Fruit fly (Drosophila melanogaster): ENCODE measurements around the gene CG1503.
A peak's percentile ranks its signal among the peaks of the same experiment; 100 is the strongest.

The CG1503 gene

DNA sequence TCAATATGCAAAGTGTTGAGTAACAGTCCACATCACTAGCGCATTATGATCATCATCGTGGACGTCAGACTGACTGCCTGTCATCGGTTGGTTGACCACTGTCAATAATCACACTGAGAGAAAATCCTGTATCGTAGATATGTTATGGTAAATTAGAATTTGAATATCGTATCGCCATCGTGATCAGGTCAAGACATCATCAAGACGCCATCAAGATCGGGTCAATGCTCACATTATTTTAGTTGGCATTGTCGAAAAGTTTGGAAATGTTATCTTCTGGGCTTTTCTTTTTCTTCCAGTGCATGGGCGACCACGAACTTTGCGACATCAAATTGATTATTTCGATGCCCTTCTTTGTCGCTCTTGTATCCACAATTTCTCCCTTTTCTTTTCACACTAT lies 47.2 kb downstream of the CG1503 start (continued):
- TF ChIP-seq stc (GFP tag; IDR thresholded peaks at IDR 0.05) (peak; percentile 89), CG12219 (GFP tag; optimal IDR thresholded peaks at IDR 0.05) (peak; percentile 94), ERR (GFP tag; optimal IDR thresholded peaks at IDR 0.05) (peak; percentile 84), CG32767 (GFP tag; IDR thresholded peaks at IDR 0.05) (peak; percentile 87), kah (GFP tag; optimal IDR thresholded peaks at IDR 0.05) (peak; percentile 78), CG10462 (GFP tag; optimal IDR thresholded peaks at IDR 0.05) (peak; percentile 85), pho (GFP tag; optimal IDR thresholded peaks at IDR 0.05) (peak; percentile 79), CG6683 (GFP tag; optimal IDR thresholded peaks at IDR 0.05) (peak; percentile 66), CG15601 (tag; optimal IDR thresholded peaks at IDR 0.05) (peak; percentile 91), ind (GFP tag; optimal IDR thresholded peaks at IDR 0.05) (peak; percentile 89), Hmx (GFP tag; optimal IDR thresholded peaks at IDR 0.05) (no peak), CG15073 (GFP tag; optimal IDR thresholded peaks at IDR 0.05) (peak; percentile 61), hkb (optimal IDR thresholded peaks at IDR 0.05) (no peak), hkb (GFP tag; IDR thresholded peaks at IDR 0.05) (peak; percentile 89), ara (GFP tag; IDR thresholded peaks at IDR 0.05) (peak; percentile 84), Doc2 (GFP tag; IDR thresholded peaks at IDR 0.05) (0 out of 2 replicates have a peak, but pooled peaks have one; percentile 34), tio (GFP tag; optimal IDR thresholded peaks at IDR 0.05) (peak; percentile 82), CG13424 (tag; optimal IDR thresholded peaks at IDR 0.05) (peak; percentile 90), Doc3 (GFP tag; IDR thresholded peaks at IDR 0.05; ENCODE audit: partially characterized antibody) (no peak), bab2 (GFP tag; optimal IDR thresholded peaks at IDR 0.05) (peak; percentile 93), CG13123 (GFP tag; optimal IDR thresholded peaks at IDR 0.05) (peak; percentile 79), jing (GFP tag; optimal IDR thresholded peaks at IDR 0.05) (peak; percentile 91), CHES-1-like (GFP tag; optimal IDR thresholded peaks at IDR 0.05) (peak; percentile 89), lola (GFP tag; optimal IDR thresholded peaks at IDR 0.05) (peak in 1 of 3 experiments; percentile 90), Scr (GFP tag; IDR thresholded peaks at IDR 0.05; ENCODE audit: partially characterized antibody) (no peak), CG2889 (GFP tag; IDR thresholded peaks at IDR 0.05) (peak; percentile 75), pzg (GFP tag; optimal IDR thresholded peaks at IDR 0.05) (no peak), chm (GFP tag; IDR thresholded peaks at IDR 0.05) (peak; percentile 74; the same call in 1 of the 2 replicates), HHEX (GFP tag; optimal IDR thresholded peaks at IDR 0.05) (peak; percentile 83), tll (GFP tag; optimal IDR thresholded peaks at IDR 0.05) (no peak), CG3163 (GFP tag; optimal IDR thresholded peaks at IDR 0.05) (peak; percentile 75), CG7372 (GFP tag; IDR thresholded peaks at IDR 0.05) (peak; percentile 43), Eip74EF (GFP tag; optimal IDR thresholded peaks at IDR 0.05) (peak in 1 of 2 experiments; percentile 94), phol (tag; optimal IDR thresholded peaks at IDR 0.05) (peak; percentile 92), CG32532 (GFP tag; IDR thresholded peaks at IDR 0.05) (peak; percentile 62), CG14014 (GFP tag; IDR thresholded peaks at IDR 0.05) (peak; percentile 75), yki (optimal IDR thresholded peaks at IDR 0.05) (no peak), CG33213 (GFP tag; optimal IDR thresholded peaks at IDR 0.05) (peak; percentile 88), p53 (GFP tag; optimal IDR thresholded peaks at IDR 0.05) (peak; percentile 80), btn (GFP tag; optimal IDR thresholded peaks at IDR 0.05) (peak; percentile 88), CG8478 (optimal IDR thresholded peaks at IDR 0.05) (no peak), z (GFP tag; IDR thresholded peaks at IDR 0.05) (no peak), crc (GFP tag; optimal IDR thresholded peaks at IDR 0.05) (peak; percentile 89), CG15514 (GFP tag; optimal IDR thresholded peaks at IDR 0.05) (peak; percentile 62), pb (GFP tag; optimal IDR thresholded peaks at IDR 0.05) (peak; percentile 93), CG7839 (tag; optimal IDR thresholded peaks at IDR 0.05) (peak; percentile 93), Adf1 (GFP tag; IDR thresholded peaks at IDR 0.05) (peak; percentile 22; the same call in 1 of the 2 replicates), CG1529 (GFP tag; optimal IDR thresholded peaks at IDR 0.05) (peak; percentile 89), CG11085 (GFP tag; IDR thresholded peaks at IDR 0.05) (peak; percentile 31; the same call in 1 of the 2 replicates), Dref (GFP tag; IDR thresholded peaks at IDR 0.05) (no peak), CG3407 (GFP tag; optimal IDR thresholded peaks at IDR 0.05) (peak; percentile 80), CG4328 (GFP tag; optimal IDR thresholded peaks at IDR 0.05) (peak; percentile 65)
